Fruit fly (Drosophila melanogaster) whole organism, embryonic: ENCODE measurements around the gene CG14668.

Experiments used
- CG10462 ChIP-seq: fragments of 200-800 bp; sonication (Bioruptor generic); optimal IDR thresholded peaks from 2 replicates; lab custom pipeline; 2016; ENCODE audit warnings: missing biosample characterization, missing genetic modification characterization
- CG10979 ChIP-seq: fragments of 200-800 bp; sonication (Bioruptor generic); optimal IDR thresholded peaks from 2 replicates; lab custom pipeline; 2018; ENCODE audit warnings: missing biosample characterization, mild to moderate bottlenecking, missing genetic modification characterization, moderate library complexity
- CG11560 ChIP-seq: fragments of 200-800 bp; sonication (Bioruptor generic); IDR thresholded peaks from 3 replicates; pipeline ENCODE4 v1.3.6; 2022; ENCODE audit warnings: missing biosample characterization, missing genetic modification characterization
- CG12236 ChIP-seq: fragments of 200-800 bp; sonication (Bioruptor generic); optimal IDR thresholded peaks from 2 replicates; lab custom pipeline; 2016; ENCODE audit warnings: missing biosample characterization, missing genetic modification characterization
- CG12942 ChIP-seq: fragments of 200-800 bp; sonication (Bioruptor generic); optimal IDR thresholded peaks from 3 replicates; lab custom pipeline; 2016; ENCODE audit warnings: missing biosample characterization, missing genetic modification characterization
- CG14667 ChIP-seq: fragments of 200-800 bp; sonication (Bioruptor generic); IDR thresholded peaks from 2 replicates; pipeline ENCODE4 v1.3.6; 2022; ENCODE audit warnings: missing biosample characterization, missing genetic modification characterization
- CG14710 ChIP-seq: fragments of 200-800 bp; sonication (Bioruptor generic); optimal IDR thresholded peaks from 3 replicates; lab custom pipeline; 2019; ENCODE audit warnings: missing biosample characterization, mild to moderate bottlenecking, missing genetic modification characterization, moderate library complexity
- CG15011 ChIP-seq: fragments of 200-800 bp; sonication (Bioruptor generic); optimal IDR thresholded peaks from 3 replicates; lab custom pipeline; 2018; ENCODE audit warnings: missing biosample characterization, mild to moderate bottlenecking, missing genetic modification characterization
- CG15479 ChIP-seq: fragments of 200-800 bp; sonication (Bioruptor generic); optimal IDR thresholded peaks from 3 replicates; lab custom pipeline; 2019; ENCODE audit warnings: missing biosample characterization, mild to moderate bottlenecking, missing genetic modification characterization, moderate library complexity
- CG16815 ChIP-seq: fragments of 200-800 bp; sonication (Bioruptor generic); optimal IDR thresholded peaks from 3 replicates; lab custom pipeline; 2017; ENCODE audit warnings: missing biosample characterization, mild to moderate bottlenecking, missing genetic modification characterization
- CG17568 ChIP-seq: fragments of 200-800 bp; sonication (Bioruptor generic); optimal IDR thresholded peaks from 2 replicates; lab custom pipeline; 2018; ENCODE audit warnings: missing biosample characterization, mild to moderate bottlenecking, missing genetic modification characterization, moderate library complexity
- CG1792 ChIP-seq: fragments of 200-800 bp; sonication (Bioruptor generic); optimal IDR thresholded peaks from 2 replicates; lab custom pipeline; 2016; ENCODE audit warnings: missing biosample characterization, missing genetic modification characterization
- CG18764 ChIP-seq: fragments of 200-800 bp; sonication (Bioruptor generic); optimal IDR thresholded peaks from 3 replicates; lab custom pipeline; 2016; ENCODE audit warnings: missing biosample characterization, missing genetic modification characterization
- CG2875 ChIP-seq: fragments of 200-800 bp; sonication (Bioruptor generic); optimal IDR thresholded peaks from 2 replicates; lab custom pipeline; 2017; ENCODE audit warnings: missing biosample characterization, mild to moderate bottlenecking, missing genetic modification characterization, missing genetic modification reagents
- CG3281 ChIP-seq: fragments of 200-800 bp; sonication (Bioruptor generic); optimal IDR thresholded peaks from 3 replicates; lab custom pipeline; 2017; ENCODE audit warnings: missing biosample characterization, mild to moderate bottlenecking, missing genetic modification characterization
- CG3847 ChIP-seq: fragments of 200-800 bp; sonication (Bioruptor generic); IDR thresholded peaks from 2 replicates; pipeline ENCODE4 v1.3.6; 2022; ENCODE audit warnings: missing biosample characterization, missing genetic modification characterization
- CG42726 ChIP-seq: fragments of 200-800 bp; sonication (Bioruptor generic); IDR thresholded peaks from 2 replicates; pipeline ENCODE4 v1.3.6; 2022; ENCODE audit warnings: missing biosample characterization, missing genetic modification characterization; ENCODE audit not compliant: partially characterized antibody
- CG4424 ChIP-seq: fragments of 200-800 bp; sonication (Bioruptor generic); optimal IDR thresholded peaks from 3 replicates; lab custom pipeline; 2016; ENCODE audit warnings: missing biosample characterization, missing genetic modification characterization
- CG4617 ChIP-seq: fragments of 200-800 bp; sonication (Bioruptor generic); optimal IDR thresholded peaks from 3 replicates; lab custom pipeline; 2016; ENCODE audit warnings: missing biosample characterization, missing genetic modification characterization, borderline replicate concordance
- CG7839 ChIP-seq: fragments of 200-800 bp; sonication (Bioruptor generic); optimal IDR thresholded peaks from 3 replicates; lab custom pipeline; 2018; ENCODE audit warnings: missing biosample characterization, mild to moderate bottlenecking, missing genetic modification characterization, moderate library complexity
- Dad ChIP-seq: fragments of 200-800 bp; sonication (Bioruptor generic); optimal IDR thresholded peaks from 3 replicates; lab custom pipeline; 2016; ENCODE audit warnings: missing biosample characterization, missing genetic modification characterization
- Ets65A ChIP-seq: fragments of 200-800 bp; sonication (Bioruptor generic); peaks from one replicate; lab custom pipeline; 2016; ENCODE audit warnings: missing biosample characterization, missing genetic modification characterization
- Gsc ChIP-seq: fragments of 200-800 bp; sonication (Bioruptor generic); IDR thresholded peaks from 2 replicates; pipeline ENCODE4 v1.3.6; 2022; ENCODE audit warnings: missing biosample characterization, missing genetic modification characterization
- H2.0 ChIP-seq: fragments of 200-800 bp; sonication (Bioruptor generic); IDR thresholded peaks from 2 replicates; pipeline ENCODE4 v1.3.6; 2022; ENCODE audit warnings: missing biosample characterization, missing genetic modification characterization
- HHEX ChIP-seq: fragments of 200-800 bp; sonication (Bioruptor generic); optimal IDR thresholded peaks from 3 replicates; lab custom pipeline; 2017; ENCODE audit warnings: missing biosample characterization, mild to moderate bottlenecking, missing genetic modification characterization, missing genetic modification reagents
- Hr51 ChIP-seq, 2 experiments: fragments of 200-800 bp; sonication (Bioruptor generic); optimal IDR thresholded peaks; 2 replicates in 1 of 2; 3 replicates in 1 of 2; lab custom pipeline; 2016 to 2018; ENCODE audit warnings: missing biosample characterization in 2 of 2, missing genetic modification characterization in 2 of 2, mild to moderate bottlenecking in 1 of 2, moderate library complexity in 1 of 2
- Lim3 ChIP-seq: fragments of 200-800 bp; sonication (Bioruptor generic); IDR thresholded peaks from 2 replicates; pipeline ENCODE4 v1.3.6; 2022; ENCODE audit warnings: missing biosample characterization, missing genetic modification characterization
- MESR4 ChIP-seq: fragments of 200-800 bp; sonication (Bioruptor generic); optimal IDR thresholded peaks from 2 replicates; lab custom pipeline; 2018; ENCODE audit warnings: missing biosample characterization, mild to moderate bottlenecking, missing genetic modification characterization, moderate library complexity
- Poxn ChIP-seq: fragments of 200-800 bp; sonication (Bioruptor generic); IDR thresholded peaks from 2 replicates; pipeline ENCODE4 v1.3.6; 2022; ENCODE audit warnings: missing biosample characterization, missing genetic modification characterization
- Sox102F ChIP-seq: fragments of 200-800 bp; sonication (Bioruptor generic); optimal IDR thresholded peaks from 2 replicates; lab custom pipeline; 2018; ENCODE audit warnings: missing biosample characterization, mild to moderate bottlenecking, missing genetic modification characterization, moderate library complexity
- btn ChIP-seq: fragments of 200-800 bp; sonication (Bioruptor generic); optimal IDR thresholded peaks from 2 replicates; lab custom pipeline; 2016; ENCODE audit warnings: missing biosample characterization, missing genetic modification characterization
- corto ChIP-seq: fragments of 200-800 bp; sonication (Bioruptor generic); optimal IDR thresholded peaks from 2 replicates; lab custom pipeline; 2016; ENCODE audit warnings: missing biosample characterization, mild to moderate bottlenecking, missing genetic modification characterization, moderate library complexity
- crp ChIP-seq, 2 experiments: fragments of 200-800 bp; sonication (Bioruptor generic); optimal IDR thresholded peaks; 2 replicates in 1 of 2; 3 replicates in 1 of 2; lab custom pipeline; 2017; ENCODE audit warnings: missing biosample characterization in 2 of 2, missing genetic modification characterization in 2 of 2, mild to moderate bottlenecking in 1 of 2, moderate library complexity in 1 of 2
- grau ChIP-seq: fragments of 200-800 bp; optimal IDR thresholded peaks from 3 replicates; lab custom pipeline; 2019; ENCODE audit warnings: missing biosample characterization, mild to moderate bottlenecking, missing genetic modification characterization, moderate library complexity
- gro ChIP-seq: fragments of 200-800 bp; sonication (Bioruptor generic); optimal IDR thresholded peaks from 2 replicates; lab custom pipeline; 2016; ENCODE audit warnings: missing biosample characterization, missing genetic modification characterization
- her ChIP-seq: fragments of 200-800 bp; sonication (Bioruptor generic); optimal IDR thresholded peaks from 2 replicates; lab custom pipeline; 2016; ENCODE audit warnings: missing biosample characterization, missing genetic modification characterization
- kah ChIP-seq: fragments of 200-800 bp; sonication (Bioruptor generic); optimal IDR thresholded peaks from 2 replicates; lab custom pipeline; 2018; ENCODE audit warnings: missing biosample characterization, mild to moderate bottlenecking, missing genetic modification characterization
- kay ChIP-seq: fragments of 200-800 bp; sonication (Bioruptor generic); optimal IDR thresholded peaks from 2 replicates; lab custom pipeline; 2016; ENCODE audit warnings: missing biosample characterization, missing genetic modification characterization
- ken ChIP-seq: fragments of 200-800 bp; sonication (Bioruptor generic); IDR thresholded peaks from 3 replicates; pipeline ENCODE4 v1.3.6; 2022; ENCODE audit warnings: missing biosample characterization, missing genetic modification characterization
- mld ChIP-seq: fragments of 200-800 bp; sonication (Bioruptor generic); IDR thresholded peaks from 3 replicates; pipeline ENCODE4 v1.3.6; 2022; ENCODE audit warnings: missing biosample characterization, missing genetic modification characterization; ENCODE audit not compliant: partially characterized antibody
- pho ChIP-seq: fragments of 200-800 bp; sonication (Bioruptor generic); optimal IDR thresholded peaks from 2 replicates; lab custom pipeline; 2016; ENCODE audit warnings: missing biosample characterization, missing genetic modification characterization
- phol ChIP-seq: fragments of 200-800 bp; sonication (Bioruptor generic); optimal IDR thresholded peaks from 3 replicates; lab custom pipeline; 2018; ENCODE audit warnings: missing biosample characterization, mild to moderate bottlenecking, missing genetic modification characterization, moderate library complexity
- pita ChIP-seq: fragments of 200-800 bp; sonication (Bioruptor generic); optimal IDR thresholded peaks from 2 replicates; lab custom pipeline; 2017; ENCODE audit warnings: missing biosample characterization, mild to moderate bottlenecking, missing genetic modification characterization
- row ChIP-seq: fragments of 200-800 bp; sonication (Bioruptor generic); IDR thresholded peaks from 3 replicates; pipeline ENCODE4 v1.3.6; 2022; ENCODE audit warnings: missing biosample characterization, missing genetic modification characterization
- run ChIP-seq: fragments of 200-800 bp; sonication (Bioruptor generic); optimal IDR thresholded peaks from 3 replicates; lab custom pipeline; 2018; ENCODE audit warnings: missing biosample characterization, mild to moderate bottlenecking, missing genetic modification characterization
- sens ChIP-seq: fragments of 200-800 bp; sonication (Bioruptor generic); peaks from one replicate; lab custom pipeline; 2016; ENCODE audit warnings: missing biosample characterization, missing genetic modification characterization
- seq ChIP-seq: fragments of 200-800 bp; sonication (Bioruptor generic); IDR thresholded peaks from 2 replicates; pipeline ENCODE4 v1.3.6; 2022; ENCODE audit warnings: missing biosample characterization, missing genetic modification characterization
- sna ChIP-seq: fragments of 200-800 bp; sonication (Bioruptor generic); IDR thresholded peaks from 2 replicates; pipeline ENCODE4 v1.3.6; 2022; ENCODE audit warnings: missing biosample characterization, missing genetic modification characterization; ENCODE audit not compliant: partially characterized antibody
- wek ChIP-seq: fragments of 200-800 bp; sonication (Bioruptor generic); optimal IDR thresholded peaks from 3 replicates; lab custom pipeline; 2018; ENCODE audit warnings: missing biosample characterization, mild to moderate bottlenecking, missing genetic modification characterization, moderate library complexity

Gene CG14668

dm6 chr3R:5368170-5368781 lies 19.2 kb downstream of the CG14668 start, which contains the start of gene Cerk (continued):
- TF ChIP-seq MESR4 (GFP tag; lab: Kevin White, UChicago) = peak; percentile 61
- peak; percentile 55 for TF ChIP-seq kah (GFP tag; lab: Kevin White, UChicago)
- peak; percentile 99 for TF ChIP-seq wek (GFP tag; lab: Kevin White, UChicago)
- 0 out of 3 replicates have a peak, but pooled peaks have one; percentile 10 for TF ChIP-seq mld
- peak; percentile 32 for TF ChIP-seq Ets65A (GFP tag; lab: Kevin White, UChicago)
- TF ChIP-seq phol (tag; lab: Kevin White, UChicago) = peak; percentile 46
- TF ChIP-seq CG4617 (GFP tag; lab: Kevin White, UChicago) = peak; percentile 45
- no peak for TF ChIP-seq btn (GFP tag; lab: Kevin White, UChicago)
- TF ChIP-seq pho (GFP tag; lab: Kevin White, UChicago) = no peak
- peak; percentile 47; the same call in 1 of the 2 replicates for TF ChIP-seq sna (GFP tag; lab: Robert Waterston, UW)
- TF ChIP-seq crp (GFP tag; optimal IDR thresholded peaks at IDR 0.05; lab: Kevin White, UChicago) = peak in 1 of 2 experiments; percentile 45
- TF ChIP-seq CG18764 = no peak
- TF ChIP-seq row (GFP tag; lab: Robert Waterston, UW) = peak; percentile 87
- peak; percentile 6 for TF ChIP-seq CG10979 (tag; lab: Kevin White, UChicago)
- TF ChIP-seq CG15011 (GFP tag; lab: Kevin White, UChicago) = no peak
- TF ChIP-seq CG14667 = no peak; the same call in 1 of the 2 replicates
- TF ChIP-seq kay (GFP tag; lab: Kevin White, UChicago) = peak; percentile 9
- TF ChIP-seq CG10462 (GFP tag; lab: Kevin White, UChicago) = peak; percentile 13
- peak; percentile 1 for TF ChIP-seq CG4424
- TF ChIP-seq gro (GFP tag; lab: Kevin White, UChicago) = peak; percentile 38
- TF ChIP-seq CG7839 = peak; percentile 26
- no peak for TF ChIP-seq CG12236 (GFP tag; lab: Kevin White, UChicago)
- TF ChIP-seq CG3281 (GFP tag; lab: Kevin White, UChicago) = no peak
- peak; percentile 13 to 59 for TF ChIP-seq Hr51 (GFP tag; optimal IDR thresholded peaks at IDR 0.05; lab: Kevin White, UChicago)
- TF ChIP-seq H2.0 (GFP tag; lab: Robert Waterston, UW) = no peak; the same call in 1 of the 2 replicates
- TF ChIP-seq her (GFP tag; lab: Kevin White, UChicago) = peak; percentile 51
- TF ChIP-seq ken (GFP tag; lab: Robert Waterston, UW) = peak; percentile 13; the same call in 1 of the 3 replicates
- TF ChIP-seq Gsc (GFP tag; lab: Robert Waterston, UW) = no peak
- TF ChIP-seq CG15479 = no peak
- peak; percentile 51 for TF ChIP-seq CG3847 (GFP tag; lab: Robert Waterston, UW)
- peak; percentile 17 for TF ChIP-seq CG12942 (GFP tag; lab: Kevin White, UChicago)
- TF ChIP-seq CG1792 (GFP tag; lab: Kevin White, UChicago) = peak; percentile 11
- TF ChIP-seq grau (tag; lab: Kevin White, UChicago) = peak; percentile 31
- TF ChIP-seq Sox102F (GFP tag; lab: Kevin White, UChicago) = no peak
- no peak for TF ChIP-seq run (tag; lab: Kevin White, UChicago)
- peak; percentile 88 for TF ChIP-seq sens (GFP tag; lab: Kevin White, UChicago)
- no peak for TF ChIP-seq CG17568 (GFP tag; lab: Kevin White, UChicago)
- TF ChIP-seq CG11560 = peak; percentile 8; the same call in 1 of the 3 replicates
- no peak for TF ChIP-seq seq
- no peak for TF ChIP-seq Poxn (GFP tag; lab: Robert Waterston, UW)
- peak; percentile 42 for TF ChIP-seq Dad
- TF ChIP-seq CG2875 (GFP tag; lab: Kevin White, UChicago) = no peak
- no peak for TF ChIP-seq CG16815
- peak; percentile 52 for TF ChIP-seq CG14710 (tag; lab: Kevin White, UChicago)
- no peak for TF ChIP-seq Lim3 (GFP tag; lab: Robert Waterston, UW)
- no peak for TF ChIP-seq pita (GFP tag; lab: Kevin White, UChicago)
- no peak for TF ChIP-seq corto (GFP tag; lab: Kevin White, UChicago)
- peak; percentile 11; the same call in 1 of the 2 replicates for TF ChIP-seq CG42726 (GFP tag; lab: Robert Waterston, UW)
- TF ChIP-seq HHEX (GFP tag; lab: Kevin White, UChicago) = no peak
